Worm (Caenorhabditis elegans): Measurements from ENCODE around the gene F07G11.4.

ce11 chrV:7339831-7340230 lies 44.7 kb upstream of the F07G11.4 start, which contains the start of gene srh-187:
- no peak for TF ChIP-seq him-1 (tag; optimal IDR thresholded peaks at IDR 0.05)
- TF ChIP-seq W03F9.2 (tag; optimal IDR thresholded peaks at IDR 0.05): no peak
